Worm (Caenorhabditis elegans): Measurements from ENCODE around the gene B0035.3.
A peak's percentile ranks its signal among the peaks of the same experiment; 100 is the strongest.

The B0035.3 gene

ce11 chrIV:11320500-11320899 is 5.7 kb upstream of the B0035.3 start, which contains the start of gene edg-1:
TSS of gene edg-1 (plus strand) at chrIV:11320800.
- TF ChIP-seq daf-16 (GFP tag; optimal IDR thresholded peaks at IDR 0.05) (no peak), daf-16 (tag; optimal IDR thresholded peaks at IDR 0.05) (peak; percentile 9), lin-15B (tag; optimal IDR thresholded peaks at IDR 0.05) (no peak)

- TF ChIP-seq lsy-2 (tag; optimal IDR thresholded peaks at IDR 0.05) (peak in 1 of 2 experiments; percentile 12), unc-130 (GFP tag; optimal IDR thresholded peaks at IDR 0.05) (peak; percentile 2), ZK337.2 (GFP tag; IDR thresholded peaks at IDR 0.05) (no peak)
These were observed 5.1 kb upstream of the B0035.3 start, which contains the start of gene B0035.18 for ce11 chrIV:11319884-11320362. TSS of gene B0035.18 (plus strand) at chrIV:11320312.

DNA sequence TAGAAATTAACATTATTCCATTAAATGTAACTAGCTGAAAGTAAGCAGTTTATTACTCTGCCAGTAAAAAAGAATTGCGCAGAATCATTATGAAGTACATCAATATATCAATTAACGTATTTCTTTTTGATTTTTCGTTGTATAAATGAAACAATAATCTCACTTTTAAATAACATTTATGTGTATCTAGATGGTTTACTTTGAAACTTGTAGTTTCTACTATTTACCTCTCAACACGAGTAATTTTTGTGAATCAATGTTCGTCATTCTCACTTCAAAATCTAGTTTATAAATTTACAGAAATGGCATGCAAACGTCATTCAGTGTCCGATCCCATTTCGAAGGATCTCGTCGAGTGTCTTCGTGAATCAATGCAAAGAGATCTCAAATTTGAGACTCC is 2.3 kb upstream of the B0035.3 start, which contains the start of gene gspd-1:
TSS of gene gspd-1 (plus strand) at position 301 of the 400 bp plus-strand sequence.
- TF ChIP-seq unc-130 (GFP tag; optimal IDR thresholded peaks at IDR 0.05) (no peak), nhr-25 (tag; optimal IDR thresholded peaks at IDR 0.05; ENCODE audit: borderline replicate concordance, insufficient read depth) (no peak), nhr-41 (GFP tag; IDR thresholded peaks at IDR 0.05) (no peak)

- TF ChIP-seq unc-62 (GFP tag; optimal IDR thresholded peaks at IDR 0.05 in 1 of 2) (peak in 1 of 2 experiments; percentile 85), unc-62 (tag; optimal IDR thresholded peaks at IDR 0.05) (no peak), ceh-44 (GFP tag; IDR thresholded peaks at IDR 0.05) (no peak), attf-4 (tag; optimal IDR thresholded peaks at IDR 0.05) (no peak), nhr-28 (tag; optimal IDR thresholded peaks at IDR 0.05) (no peak)
These were observed 1.8 kb upstream of the B0035.3 start for ce11 chrIV:11316640-11317039.

DNA sequence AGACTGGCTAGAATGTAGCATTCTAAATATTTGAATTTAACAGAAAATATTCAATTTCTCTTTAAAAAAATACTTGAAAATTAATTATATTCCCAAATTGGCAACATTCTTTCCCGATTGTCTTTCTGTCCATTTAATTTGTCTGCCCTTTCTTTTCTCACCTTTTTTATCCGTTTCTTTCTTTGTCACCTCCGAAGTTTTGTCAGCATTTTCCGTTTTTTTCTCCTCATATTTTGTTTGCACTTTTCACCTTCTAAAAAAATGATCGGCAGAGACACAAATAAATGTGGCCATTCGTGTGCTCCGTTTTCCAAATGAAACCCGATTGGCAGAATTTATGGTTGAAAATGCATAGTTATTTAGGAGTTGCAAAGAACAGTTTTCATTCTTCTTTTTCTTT is 1.3 kb upstream of the B0035.3 start:
- TF ChIP-seq madf-9 (GFP tag; conservative IDR thresholded peaks at IDR 0.05) (no peak), spr-1 (tag; optimal IDR thresholded peaks at IDR 0.05) (no peak), ztf-7 (tag; optimal IDR thresholded peaks at IDR 0.05) (no peak), ama-1 (optimal IDR thresholded peaks at IDR 0.05) (no peak), tag-97 (GFP tag; IDR thresholded peaks at IDR 0.05) (no peak), madf-5 (GFP tag; IDR thresholded peaks at IDR 0.05) (no peak), hmg-1.1 (GFP tag; IDR thresholded peaks at IDR 0.05) (no peak), ZK546.5 (tag; optimal IDR thresholded peaks at IDR 0.05) (no peak), lin-15B (tag; optimal IDR thresholded peaks at IDR 0.05) (no peak), ztf-11 (tag; optimal IDR thresholded peaks at IDR 0.05) (no peak)

DNA sequence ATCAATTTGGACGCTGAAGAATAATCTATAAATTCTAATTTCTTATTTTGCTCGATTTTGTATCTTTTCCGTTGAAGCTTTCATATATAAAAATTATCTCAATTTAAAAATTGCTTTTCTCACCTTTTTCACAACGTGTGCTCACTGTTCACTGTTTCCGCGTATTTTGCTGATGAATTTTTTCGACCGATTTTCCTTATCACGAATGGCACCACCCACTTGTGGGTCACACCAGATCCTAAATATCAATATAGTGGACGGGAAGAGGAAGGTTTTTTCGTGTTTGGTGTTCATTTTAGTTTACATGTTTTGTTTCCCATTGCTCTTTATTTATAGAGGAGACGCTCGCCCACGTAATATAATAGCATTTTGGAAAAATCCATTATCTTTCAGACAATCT is 890 bp upstream of the B0035.3 start:
- no peak for TF ChIP-seq zip-2 (tag; optimal IDR thresholded peaks at IDR 0.05)
- no peak for TF ChIP-seq ama-1 (optimal IDR thresholded peaks at IDR 0.05)
- no peak for TF ChIP-seq hmg-1.1 (GFP tag; IDR thresholded peaks at IDR 0.05)
- no peak for TF ChIP-seq F37D6.2 (tag; optimal IDR thresholded peaks at IDR 0.05)
- TF ChIP-seq nhr-6 (tag; optimal IDR thresholded peaks at IDR 0.05): no peak
- no peak for TF ChIP-seq jun-1 (tag; optimal IDR thresholded peaks at IDR 0.05)

DNA sequence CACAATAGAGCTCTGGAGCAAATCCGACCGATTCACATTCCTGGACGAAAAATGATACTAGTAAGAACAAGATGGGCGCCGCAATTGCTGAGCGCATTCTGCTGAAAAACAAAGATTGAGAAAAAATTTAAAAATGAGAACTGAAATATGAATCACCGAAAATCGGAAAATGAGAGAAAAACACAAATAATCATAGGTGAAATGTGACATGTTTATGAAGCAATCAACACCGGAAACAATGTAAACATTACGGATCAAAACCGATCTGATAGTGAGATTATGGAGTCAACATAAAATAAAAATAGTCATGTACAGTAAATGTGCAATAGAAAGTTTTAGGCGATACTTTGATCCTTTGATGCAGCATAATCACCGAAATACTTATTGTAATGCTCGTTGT is 918 bp downstream of the B0035.3 start, which contains the start of gene dnj-2:
TSS of gene dnj-2 (minus strand) at position 101 of the 400 bp plus-strand sequence.
- no peak for TF ChIP-seq dmd-9 (GFP tag; IDR thresholded peaks at IDR 0.05)
- no peak for TF ChIP-seq nhr-25 (tag; optimal IDR thresholded peaks at IDR 0.05; ENCODE audit: borderline replicate concordance, insufficient read depth)
- no peak for TF ChIP-seq hmg-1.1 (GFP tag; IDR thresholded peaks at IDR 0.05)
- TF ChIP-seq unc-39 (tag; optimal IDR thresholded peaks at IDR 0.05): no peak
- TF ChIP-seq dmd-8 (GFP tag; IDR thresholded peaks at IDR 0.05): no peak
- TF ChIP-seq daf-8 (GFP tag; IDR thresholded peaks at IDR 0.05): no peak
- TF ChIP-seq nhr-48 (tag; optimal IDR thresholded peaks at IDR 0.05): no peak
- no peak for TF ChIP-seq nhr-41 (GFP tag; IDR thresholded peaks at IDR 0.05)
- no peak for TF ChIP-seq mxl-3 (GFP tag; optimal IDR thresholded peaks at IDR 0.05)
- TF ChIP-seq ZK337.2 (GFP tag; IDR thresholded peaks at IDR 0.05): no peak
- no peak for TF ChIP-seq mxl-2 (GFP tag; conservative IDR thresholded peaks at IDR 0.05)
- TF ChIP-seq nhr-42 (GFP tag; IDR thresholded peaks at IDR 0.05): no peak
- TF ChIP-seq lim-7 (GFP tag; IDR thresholded peaks at IDR 0.05): no peak
- no peak for TF ChIP-seq php-3 (GFP tag; IDR thresholded peaks at IDR 0.05)
- no peak for TF ChIP-seq ctbp-1 (GFP tag; IDR thresholded peaks at IDR 0.05)
- TF ChIP-seq snpc-1.2 (GFP tag; IDR thresholded peaks at IDR 0.05): no peak
